In genomic region chrIII:4283175-4283574, ce11 we compare ENCODE assay signal across 2 worm cellular contexts.
A peak's percentile ranks its signal among the peaks of the same experiment; 100 is the strongest.
TF ChIP-seq lines count a peak whose summit lies in the region.

No protein-coding gene starts in this region.

TF ChIP-seq in whole organism, L1 larva, 84 proteins besides CTCF, POLR2A, EP300 and RAD21 (continued from another document):
- TF ChIP-seq sptf-1 (tag; optimal IDR thresholded peaks at IDR 0.05; lab: Kevin White, UChicago) (no peak), lin-14 (GFP tag; optimal IDR thresholded peaks at IDR 0.05; lab: Kevin White, UChicago) (peak; percentile 85), ztf-4 (tag; optimal IDR thresholded peaks at IDR 0.05; lab: Kevin White, UChicago) (no peak), dsc-1 (tag; optimal IDR thresholded peaks at IDR 0.05; lab: Kevin White, UChicago) (no peak), nhr-11 (tag; optimal IDR thresholded peaks at IDR 0.05; lab: Kevin White, UChicago) (peak; percentile 27), alr-1 (tag; optimal IDR thresholded peaks at IDR 0.05; lab: Kevin White, UChicago; ENCODE audit: borderline replicate concordance) (no peak), unc-98 (GFP tag; IDR thresholded peaks at IDR 0.05; lab: Robert Waterston, UW) (no peak), efl-1 (optimal IDR thresholded peaks at IDR 0.05; lab: Kevin White, UChicago) (peak in 1 of 2 experiments; percentile 26), efl-1 (GFP tag; optimal IDR thresholded peaks at IDR 0.05 in 1 of 2; lab: Kevin White, UChicago) (peak; percentile 2 to 71), fkh-4 (tag; optimal IDR thresholded peaks at IDR 0.05; lab: Kevin White, UChicago; ENCODE audit: borderline replicate concordance) (no peak), snu-23 (GFP tag; optimal IDR thresholded peaks at IDR 0.05; lab: Kevin White, UChicago) (peak; percentile 47), unc-86 (tag; optimal IDR thresholded peaks at IDR 0.05; lab: Kevin White, UChicago) (no peak), nhr-237 (tag; optimal IDR thresholded peaks at IDR 0.05; lab: Kevin White, UChicago) (no peak), nhr-47 (tag; optimal IDR thresholded peaks at IDR 0.05; lab: Kevin White, UChicago) (no peak), lin-35 (GFP tag; optimal IDR thresholded peaks at IDR 0.05; lab: Kevin White, UChicago) (no peak), nhr-77 (tag; optimal IDR thresholded peaks at IDR 0.05; lab: Kevin White, UChicago) (no peak), egl-13 (tag; optimal IDR thresholded peaks at IDR 0.05; lab: Kevin White, UChicago) (no peak), nhr-71 (tag; optimal IDR thresholded peaks at IDR 0.05; lab: Kevin White, UChicago) (peak; percentile 80), nhr-90 (tag; optimal IDR thresholded peaks at IDR 0.05; lab: Kevin White, UChicago; ENCODE audit: poor library complexity) (no peak), unc-130 (tag; optimal IDR thresholded peaks at IDR 0.05; lab: Kevin White, UChicago) (peak; percentile 58), tlp-1 (tag; optimal IDR thresholded peaks at IDR 0.05; lab: Kevin White, UChicago) (no peak), pag-3 (tag; optimal IDR thresholded peaks at IDR 0.05; lab: Kevin White, UChicago; ENCODE audit: borderline replicate concordance, insufficient read depth) (peak; percentile 85), mef-2 (tag; optimal IDR thresholded peaks at IDR 0.05; lab: Kevin White, UChicago) (no peak), fkh-8 (tag; optimal IDR thresholded peaks at IDR 0.05; lab: Kevin White, UChicago) (no peak), C34B4.2 (tag; optimal IDR thresholded peaks at IDR 0.05; lab: Kevin White, UChicago) (no peak), rnt-1 (tag; optimal IDR thresholded peaks at IDR 0.05; lab: Kevin White, UChicago) (peak; percentile 88), zag-1 (tag; optimal IDR thresholded peaks at IDR 0.05; lab: Kevin White, UChicago) (no peak), ceh-82 (tag; optimal IDR thresholded peaks at IDR 0.05; lab: Kevin White, UChicago) (no peak), fos-1 (tag; optimal IDR thresholded peaks at IDR 0.05; lab: Kevin White, UChicago) (no peak), ceh-8 (GFP tag; optimal IDR thresholded peaks at IDR 0.05; lab: Kevin White, UChicago) (no peak), lin-39 (tag; optimal IDR thresholded peaks at IDR 0.05; lab: Kevin White, UChicago) (no peak), aha-1 (tag; optimal IDR thresholded peaks at IDR 0.05; lab: Kevin White, UChicago) (no peak), mab-9 (GFP tag; IDR thresholded peaks at IDR 0.05; lab: Robert Waterston, UW) (no peak), xbp-1 (tag; optimal IDR thresholded peaks at IDR 0.05; lab: Kevin White, UChicago) (no peak), C16A3.4 (tag; optimal IDR thresholded peaks at IDR 0.05; lab: Kevin White, UChicago) (no peak), nhr-76 (tag; optimal IDR thresholded peaks at IDR 0.05; lab: Kevin White, UChicago) (no peak), hlh-17 (GFP tag; optimal IDR thresholded peaks at IDR 0.05; lab: Kevin White, UChicago; ENCODE audit: borderline replicate concordance) (no peak), grh-1 (GFP tag; IDR thresholded peaks at IDR 0.05; lab: Robert Waterston, UW) (no peak), nhr-19 (GFP tag; conservative IDR thresholded peaks at IDR 0.05; lab: Robert Waterston, UW) (peak; percentile 52), mdl-1 (tag; optimal IDR thresholded peaks at IDR 0.05; lab: Kevin White, UChicago) (peak in 1 of 2 experiments; percentile 45), nhr-20 (tag; optimal IDR thresholded peaks at IDR 0.05; lab: Kevin White, UChicago) (peak; percentile 55), ceh-63 (GFP tag; optimal IDR thresholded peaks at IDR 0.05; lab: Kevin White, UChicago) (no peak)
TF ChIP-seq in whole organism, L1 larva: peak in this region for 15.

TF ChIP-seq in whole organism, L2 larva, 48 proteins besides CTCF, POLR2A, EP300 and RAD21 (continued from another document):
- TF ChIP-seq sma-9 (GFP tag; optimal IDR thresholded peaks at IDR 0.05; lab: Kevin White, UChicago), result peak; percentile 80
- no peak for TF ChIP-seq sma-9 (tag; optimal IDR thresholded peaks at IDR 0.05; lab: Kevin White, UChicago)
- no peak for TF ChIP-seq nhr-21 (tag; optimal IDR thresholded peaks at IDR 0.05; lab: Kevin White, UChicago)
- no peak for TF ChIP-seq ztf-11 (tag; optimal IDR thresholded peaks at IDR 0.05; lab: Kevin White, UChicago)
- no peak for TF ChIP-seq elt-1 (tag; optimal IDR thresholded peaks at IDR 0.05; lab: Kevin White, UChicago)
- no peak for TF ChIP-seq gmeb-1 (tag; optimal IDR thresholded peaks at IDR 0.05; lab: Kevin White, UChicago)
- TF ChIP-seq lsy-2 (tag; optimal IDR thresholded peaks at IDR 0.05; lab: Kevin White, UChicago), result peak in 1 of 2 experiments; percentile 41
- peak; percentile 35 for TF ChIP-seq C34F6.9 (tag; optimal IDR thresholded peaks at IDR 0.05; lab: Kevin White, UChicago)
- no peak for TF ChIP-seq ama-1 (optimal IDR thresholded peaks at IDR 0.05; lab: Kevin White, UChicago)
- no peak for TF ChIP-seq mdl-1 (tag; optimal IDR thresholded peaks at IDR 0.05; lab: Kevin White, UChicago)
- no peak for TF ChIP-seq ceh-16 (tag; optimal IDR thresholded peaks at IDR 0.05; lab: Kevin White, UChicago)
- no peak for TF ChIP-seq nhr-237 (tag; optimal IDR thresholded peaks at IDR 0.05; lab: Kevin White, UChicago)
- peak; percentile 21 for TF ChIP-seq ztf-4 (tag; optimal IDR thresholded peaks at IDR 0.05; lab: Kevin White, UChicago)
- TF ChIP-seq elt-3 (tag; optimal IDR thresholded peaks at IDR 0.05; lab: Kevin White, UChicago), result no peak
- TF ChIP-seq nhr-11 (tag; optimal IDR thresholded peaks at IDR 0.05; lab: Kevin White, UChicago), result no peak
- TF ChIP-seq nhr-129 (tag; optimal IDR thresholded peaks at IDR 0.05; lab: Kevin White, UChicago), result peak; percentile 68
- no peak for TF ChIP-seq zag-1 (tag; optimal IDR thresholded peaks at IDR 0.05; lab: Kevin White, UChicago)
- TF ChIP-seq mbf-1 (tag; optimal IDR thresholded peaks at IDR 0.05; lab: Kevin White, UChicago), result no peak
- no peak for TF ChIP-seq nhr-23 (tag; optimal IDR thresholded peaks at IDR 0.05; lab: Kevin White, UChicago)
- TF ChIP-seq R02D3.7 (tag; optimal IDR thresholded peaks at IDR 0.05; lab: Kevin White, UChicago), result no peak
- TF ChIP-seq dmd-4 (tag; optimal IDR thresholded peaks at IDR 0.05; lab: Kevin White, UChicago), result no peak
- no peak for TF ChIP-seq snpc-4 (tag; optimal IDR thresholded peaks at IDR 0.05; lab: Kevin White, UChicago)
- TF ChIP-seq peb-1 (tag; optimal IDR thresholded peaks at IDR 0.05; lab: Kevin White, UChicago), result no peak
- no peak for TF ChIP-seq fos-1 (tag; optimal IDR thresholded peaks at IDR 0.05; lab: Kevin White, UChicago)
- peak; percentile 90 for TF ChIP-seq F13H6.1 (tag; optimal IDR thresholded peaks at IDR 0.05; lab: Kevin White, UChicago)
- TF ChIP-seq alr-1 (tag; optimal IDR thresholded peaks at IDR 0.05; lab: Kevin White, UChicago), result no peak
- no peak for TF ChIP-seq crh-2 (tag; optimal IDR thresholded peaks at IDR 0.05; lab: Kevin White, UChicago)
- no peak for TF ChIP-seq blmp-1 (tag; optimal IDR thresholded peaks at IDR 0.05; lab: Kevin White, UChicago; ENCODE audit: insufficient read depth)
